Fruit fly (Drosophila melanogaster) whole organism, wandering third instar larva: ENCODE results near the gene CG31835.
"Not testable (repeated sequence)": the region's sequence is repeated elsewhere in the genome, so short reads cannot be mapped to it uniquely, and the experiment has no call there.

Source experiments
- CrebA ChIP-seq: fragments of 200-800 bp; sonication (Bioruptor generic); optimal IDR thresholded peaks from 2 replicates; lab custom pipeline; 2016; ENCODE audit warnings: missing biosample characterization, mild to moderate bottlenecking, missing genetic modification characterization, borderline replicate concordance
- Dfd ChIP-seq: fragments of >200 bp; optimal IDR thresholded peaks from 2 replicates; lab custom pipeline; 2017; ENCODE audit warnings: missing biosample characterization, missing genetic modification characterization
- HLH106 ChIP-seq: fragments of 200-800 bp; optimal IDR thresholded peaks from 3 replicates; lab custom pipeline; 2019; ENCODE audit warnings: missing biosample characterization, mild to moderate bottlenecking, missing genetic modification characterization, moderate library complexity
- Hr78 ChIP-seq: fragments of >200 bp; optimal IDR thresholded peaks from 2 replicates; lab custom pipeline; 2017; ENCODE audit warnings: missing biosample characterization, missing genetic modification characterization
- Hr83 ChIP-seq: fragments of 200-300 bp; sonication (Bioruptor generic); optimal IDR thresholded peaks from 2 replicates; lab custom pipeline; 2016; ENCODE audit warnings: missing biosample characterization, mild to moderate bottlenecking, missing genetic modification characterization, moderate library complexity; ENCODE audit not compliant: poor library complexity, severe bottlenecking
- dl ChIP-seq, 2 experiments: fragments of 175-275, 200-275 bp in 1 of 2; fragments of 200-275 bp in 1 of 2; sonication (Bioruptor generic); optimal IDR thresholded peaks; lab custom pipeline; 2018; ENCODE audit warnings: mild to moderate bottlenecking in 2 of 2, missing biosample characterization in 2 of 2, missing genetic modification characterization in 2 of 2, moderate library complexity in 2 of 2; ENCODE audit not compliant: partially characterized antibody in 2 of 2, insufficient read depth in 1 of 2
- dmrt93B ChIP-seq: fragments of 200-800 bp; sonication (Bioruptor generic); optimal IDR thresholded peaks from 2 replicates; lab custom pipeline; 2018; ENCODE audit warnings: missing biosample characterization, mild to moderate bottlenecking, missing genetic modification characterization
- fru ChIP-seq: fragments of 200-800 bp; sonication (Bioruptor generic); optimal IDR thresholded peaks from 3 replicates; lab custom pipeline; 2016; ENCODE audit warnings: missing biosample characterization, mild to moderate bottlenecking, missing genetic modification characterization
- h ChIP-seq: fragments of 200-800 bp; sonication (Bioruptor generic); optimal IDR thresholded peaks from 3 replicates; lab custom pipeline; 2016; ENCODE audit warnings: missing biosample characterization, mild to moderate bottlenecking, missing genetic modification characterization
- pan ChIP-seq: fragments of >200 bp; optimal IDR thresholded peaks from 2 replicates; lab custom pipeline; 2017
- sage ChIP-seq: fragments of 200-800 bp; sonication (Bioruptor generic); optimal IDR thresholded peaks from 2 replicates; lab custom pipeline; 2016; ENCODE audit warnings: missing biosample characterization, mild to moderate bottlenecking, missing genetic modification characterization
- usp ChIP-seq: fragments of >200 bp; optimal IDR thresholded peaks from 2 replicates; lab custom pipeline; 2017; ENCODE audit warnings: missing biosample characterization, missing genetic modification characterization

DNA sequence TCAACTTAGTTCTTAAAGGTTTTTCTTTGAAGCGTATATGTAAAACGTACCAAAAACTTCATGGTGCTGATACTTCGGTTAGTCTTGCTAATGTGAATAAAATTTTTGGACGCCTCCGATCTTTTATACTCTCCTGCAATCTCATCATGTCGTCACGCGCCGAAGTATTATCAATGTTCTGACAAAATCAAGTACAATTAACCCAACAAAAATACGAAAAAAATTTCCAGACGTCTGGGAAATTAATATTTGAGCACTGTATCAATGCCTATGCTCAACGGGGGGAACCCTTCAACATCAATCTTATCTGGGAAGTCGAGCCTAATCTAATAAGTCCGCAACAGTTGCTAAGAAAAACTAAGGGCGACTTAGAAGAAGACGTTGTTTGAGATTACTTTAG lies 6.1 kb downstream of the CG31835 start, which contains the start of gene CG42586:
- TF ChIP-seq Dfd (GFP tag; lab: Kevin White, UChicago); HLH106 (tag; lab: Kevin White, UChicago); usp (GFP tag; lab: Kevin White, UChicago); pan; dl (GFP tag; optimal IDR thresholded peaks at IDR 0.05; lab: Kevin White, UChicago; ENCODE audit: insufficient read depth in 1 of 2, partially characterized antibody in 2 of 2); CrebA (GFP tag; lab: Kevin White, UChicago); fru (GFP tag; lab: Kevin White, UChicago); Hr83 (GFP tag; lab: Kevin White, UChicago); dmrt93B (GFP tag; lab: Kevin White, UChicago); Hr78 (GFP tag; lab: Kevin White, UChicago); h (GFP tag; lab: Kevin White, UChicago); sage: not testable (repeated sequence)
